Fruit fly (Drosophila melanogaster) whole organism, adult: ENCODE measurements around the gene pst.

Source experiments
- CG11617 ChIP-seq: fragments of 200-800 bp; sonication (Bioruptor generic); optimal IDR thresholded peaks from 2 replicates; lab custom pipeline; 2017; ENCODE audit warnings: mild to moderate bottlenecking, missing biosample characterization, missing genetic modification reagents, missing genetic modification characterization
- CG33017 ChIP-seq: fragments of 200-800 bp; sonication (Bioruptor generic); optimal IDR thresholded peaks from 2 replicates; lab custom pipeline; 2018; ENCODE audit warnings: missing biosample characterization, mild to moderate bottlenecking, missing genetic modification characterization, moderate library complexity
- kay ChIP-seq: fragments of 200-800 bp; sonication (Bioruptor generic); peaks from one replicate; lab custom pipeline; 2016; ENCODE audit warnings: missing biosample characterization, missing genetic modification characterization, borderline replicate concordance

dm6 chr3L:7404081-7404480 lies 44.0 kb upstream of the pst start, which contains the start of gene CG8560:
- TF ChIP-seq CG33017 (tag; lab: Kevin White, UChicago) = no peak
- TF ChIP-seq kay = no peak
- no peak for TF ChIP-seq CG11617
